Worm (Caenorhabditis elegans) whole organism, young adult: ENCODE data around the gene W05H9.4.

ENCODE experiments used
- C06A6.2 ChIP-seq: fragments of 200-800 bp; sonication (Bioruptor generic); conservative IDR thresholded peaks from 2 replicates; pipeline ENCODE4 v1.3.6; 2022; ENCODE audit warnings: missing genetic modification characterization, missing compliant biosample characterization
- F22D6.2 ChIP-seq: sonication (generic microtip); optimal IDR thresholded peaks from 2 replicates; lab custom pipeline; 2016; ENCODE audit warnings: mild to moderate bottlenecking, missing genetic modification characterization, missing compliant biosample characterization
- F23B12.7 ChIP-seq: sonication (generic microtip); optimal IDR thresholded peaks from 2 replicates; lab custom pipeline; 2017; ENCODE audit warnings: missing genetic modification characterization, mild to moderate bottlenecking, missing compliant biosample characterization, antibody characterized with exemption, moderate library complexity; ENCODE audit not compliant: insufficient read depth
- F33H1.4 ChIP-seq: fragments of 200-800 bp; sonication (Bioruptor generic); IDR thresholded peaks from 2 replicates; pipeline ENCODE4 v1.3.6; 2022; ENCODE audit warnings: missing genetic modification reagents, missing genetic modification characterization, missing compliant biosample characterization
- K11D2.4 ChIP-seq: fragments of 200-800 bp; sonication (Bioruptor generic); IDR thresholded peaks from 2 replicates; pipeline ENCODE4 v1.3.6; 2022; ENCODE audit warnings: missing genetic modification reagents, missing genetic modification characterization, missing compliant biosample characterization
- ceh-40 ChIP-seq: fragments of 200-800 bp; sonication (Bioruptor generic); IDR thresholded peaks from 2 replicates; pipeline ENCODE4 v1.3.6; 2022; ENCODE audit warnings: missing genetic modification characterization, missing compliant biosample characterization
- hmg-20 ChIP-seq: fragments of 200-800 bp; sonication (Bioruptor generic); IDR thresholded peaks from 2 replicates; pipeline ENCODE4 v1.3.6; 2022; ENCODE audit warnings: missing genetic modification reagents, missing genetic modification characterization, missing compliant biosample characterization
- lir-1 ChIP-seq: fragments of 200-800 bp; sonication (Bioruptor generic); conservative IDR thresholded peaks from 2 replicates; pipeline ENCODE4 v1.3.6; 2022; ENCODE audit warnings: missing genetic modification reagents, missing genetic modification characterization, missing compliant biosample characterization
- nfya-2 ChIP-seq: fragments of 200-800 bp; sonication (Bioruptor generic); IDR thresholded peaks from 2 replicates; pipeline ENCODE4 v1.3.6; 2022; ENCODE audit warnings: missing genetic modification reagents, missing genetic modification characterization, missing compliant biosample characterization
- snpc-1.1 ChIP-seq: sonication (generic microtip); optimal IDR thresholded peaks from 2 replicates; lab custom pipeline; 2017; ENCODE audit warnings: missing genetic modification characterization, mild to moderate bottlenecking, missing compliant biosample characterization, antibody characterized with exemption, moderate library complexity, missing genotype, missing genetic modification reagents; ENCODE audit not compliant: insufficient read depth
- snpc-3.4 ChIP-seq: sonication (generic microtip); optimal IDR thresholded peaks from 2 replicates; lab custom pipeline; 2017; ENCODE audit warnings: missing genetic modification characterization, mild to moderate bottlenecking, missing compliant biosample characterization, antibody characterized with exemption, moderate library complexity, missing genotype, missing genetic modification reagents
- snpc-4 ChIP-seq, 5 experiments: fragments of 150-350 bp in 1 of 5; sonication (generic microtip) in 4 of 5; optimal IDR thresholded peaks; 2 replicates each; lab custom pipeline; 2014 to 2018; ENCODE audit warnings: missing genetic modification characterization in 5 of 5, missing biosample characterization in 3 of 5, antibody characterized with exemption in 2 of 5, mild to moderate bottlenecking in 2 of 5, missing compliant biosample characterization in 2 of 5, missing genotype in 2 of 5, moderate library complexity in 2 of 5, missing genetic modification reagents in 1 of 5
- unc-130 ChIP-seq: sonication (generic microtip); optimal IDR thresholded peaks from 2 replicates; lab custom pipeline; 2016; ENCODE audit warnings: missing genetic modification reagents, missing genetic modification characterization, missing compliant biosample characterization
- unc-62 ChIP-seq: fragments of 150-350 bp; optimal IDR thresholded peaks from 2 replicates; lab custom pipeline; 2014; ENCODE audit warnings: missing biosample characterization, missing genetic modification reagents, missing genetic modification characterization

- TF ChIP-seq F33H1.4 (GFP tag; lab: Robert Waterston, UW) = no peak
- no peak for TF ChIP-seq nfya-2
- TF ChIP-seq F23B12.7 (tag; lab: Kevin White, UChicago) = no peak
- TF ChIP-seq snpc-4 (GFP tag; optimal IDR thresholded peaks at IDR 0.05; lab: Kevin White, UChicago) = no peak
- no peak for TF ChIP-seq snpc-4 (tag; optimal IDR thresholded peaks at IDR 0.05; lab: Kevin White, UChicago)
- no peak for TF ChIP-seq ceh-40 (GFP tag; lab: Robert Waterston, UW)
- no peak for TF ChIP-seq hmg-20
- no peak for TF ChIP-seq C06A6.2 (GFP tag; lab: Robert Waterston, UW)
- TF ChIP-seq F22D6.2 (tag; lab: Kevin White, UChicago) = no peak
- no peak for TF ChIP-seq snpc-3.4 (tag; lab: Kevin White, UChicago)
- TF ChIP-seq unc-130 (GFP tag; lab: Kevin White, UChicago) = no peak
- no peak for TF ChIP-seq unc-62
- no peak for TF ChIP-seq snpc-1.1
- no peak for TF ChIP-seq K11D2.4 (GFP tag; lab: Robert Waterston, UW)
- no peak for TF ChIP-seq lir-1 (GFP tag; lab: Robert Waterston, UW)
These were observed 14.4 kb upstream of the W05H9.4 start for ce11 chrX:6248778-6249658.
